Fruit fly (Drosophila melanogaster): Measurements from ENCODE around the gene snRNP-U1-70K.

snRNP-U1-70K gene

DNA sequence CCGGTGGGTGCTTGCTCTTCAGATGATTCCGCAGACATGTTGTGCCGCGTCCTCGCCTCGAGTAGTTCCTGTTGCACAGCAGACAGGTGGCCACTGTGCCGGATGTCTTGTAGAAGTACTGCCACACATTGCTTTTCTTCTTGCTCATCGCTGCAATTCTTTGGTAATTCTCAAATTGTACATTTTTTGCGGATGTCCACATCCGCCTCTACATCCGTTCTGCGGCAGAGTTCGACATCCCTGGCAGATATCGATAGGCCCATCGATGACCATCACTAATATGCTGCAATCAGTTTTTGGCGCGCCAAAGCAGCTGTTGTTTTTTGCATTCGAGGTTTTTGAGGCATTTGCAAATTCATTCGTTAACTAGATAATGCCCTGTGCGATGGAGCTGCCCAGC lies 14.8 kb downstream of the snRNP-U1-70K start, which contains the start of the genes CG13775 and CG3430 (continued):
- no peak for TF ChIP-seq HLH54F (GFP tag; optimal IDR thresholded peaks at IDR 0.05)
- TF ChIP-seq CG15696 (tag; optimal IDR thresholded peaks at IDR 0.05) = peak; percentile 0
- TF ChIP-seq CG13296 (GFP tag; optimal IDR thresholded peaks at IDR 0.05) = no peak
- no peak for TF ChIP-seq sqz (GFP tag; optimal IDR thresholded peaks at IDR 0.05)
- TF ChIP-seq CG10209 (GFP tag; optimal IDR thresholded peaks at IDR 0.05) = peak; percentile 22
- peak; percentile 27 for TF ChIP-seq Dad (GFP tag; optimal IDR thresholded peaks at IDR 0.05)
- peak; percentile 54; the same call in 2 of the 3 replicates for TF ChIP-seq CG14860 (GFP tag; IDR thresholded peaks at IDR 0.05; ENCODE audit: partially characterized antibody)
- 0 out of 2 replicates have a peak, but pooled peaks have one; percentile 14 for TF ChIP-seq gsb (GFP tag; IDR thresholded peaks at IDR 0.05)
- TF ChIP-seq CG12104 (GFP tag; optimal IDR thresholded peaks at IDR 0.05) = no peak
- peak; percentile 37 for TF ChIP-seq CG4424 (GFP tag; optimal IDR thresholded peaks at IDR 0.05)
- no peak for TF ChIP-seq ems (GFP tag; optimal IDR thresholded peaks at IDR 0.05)
- no peak for TF ChIP-seq emc (GFP tag; optimal IDR thresholded peaks at IDR 0.05)
- TF ChIP-seq CG2120 (GFP tag; optimal IDR thresholded peaks at IDR 0.05) = peak; percentile 59
- peak; percentile 7 for TF ChIP-seq vfl (GFP tag; optimal IDR thresholded peaks at IDR 0.05)
- no peak for TF ChIP-seq tap (tag; optimal IDR thresholded peaks at IDR 0.05)
- no peak for TF ChIP-seq dan (GFP tag; IDR thresholded peaks at IDR 0.05)
- TF ChIP-seq Stat92E (GFP tag; optimal IDR thresholded peaks at IDR 0.05) = no peak
- TF ChIP-seq CG2712 (tag; optimal IDR thresholded peaks at IDR 0.05) = no peak
- no peak for TF ChIP-seq CG8388 (GFP tag; optimal IDR thresholded peaks at IDR 0.05)
- TF ChIP-seq gcm (GFP tag; optimal IDR thresholded peaks at IDR 0.05) = no peak
- TF ChIP-seq CG12071 (GFP tag; optimal IDR thresholded peaks at IDR 0.05) = no peak
- TF ChIP-seq hkb (optimal IDR thresholded peaks at IDR 0.05) = no peak
- TF ChIP-seq hkb (GFP tag; IDR thresholded peaks at IDR 0.05) = 0 out of 2 replicates have a peak, but pooled peaks have one; percentile 21
- TF ChIP-seq lmd (GFP tag; IDR thresholded peaks at IDR 0.05) = no peak
- no peak for TF ChIP-seq CG11695 (GFP tag; IDR thresholded peaks at IDR 0.05)
- peak; percentile 96 for TF ChIP-seq MBD-R2 (GFP tag; IDR thresholded peaks at IDR 0.05)
- TF ChIP-seq br (optimal IDR thresholded peaks at IDR 0.05) = no peak
- peak; percentile 56 for TF ChIP-seq CHES-1-like (GFP tag; optimal IDR thresholded peaks at IDR 0.05)
- peak; percentile 13 for TF ChIP-seq CG9797 (GFP tag; optimal IDR thresholded peaks at IDR 0.05)
- TF ChIP-seq Ssrp (tag; optimal IDR thresholded peaks at IDR 0.05) = no peak
- peak in 1 of 2 experiments; percentile 65 for TF ChIP-seq Pdp1 (GFP tag; optimal IDR thresholded peaks at IDR 0.05)
- no peak for TF ChIP-seq CG3065 (GFP tag; optimal IDR thresholded peaks at IDR 0.05)
- TF ChIP-seq esg (GFP tag; conservative IDR thresholded peaks at IDR 0.05) = no peak
- no peak for TF ChIP-seq CG3163 (GFP tag; optimal IDR thresholded peaks at IDR 0.05)
- no peak for TF ChIP-seq CG1647 (GFP tag; optimal IDR thresholded peaks at IDR 0.05)
- TF ChIP-seq Atf6 (GFP tag; IDR thresholded peaks at IDR 0.05) = no peak
- no peak for TF ChIP-seq hth (optimal IDR thresholded peaks at IDR 0.05)
- 0 out of 2 replicates have a peak, but pooled peaks have one; percentile 32 for TF ChIP-seq cas (GFP tag; IDR thresholded peaks at IDR 0.05)
- peak; percentile 31 for TF ChIP-seq NC2α (GFP tag; optimal IDR thresholded peaks at IDR 0.05)
- no peak for TF ChIP-seq disco-r (GFP tag; optimal IDR thresholded peaks at IDR 0.05)
- no peak for TF ChIP-seq CG18262 (tag; optimal IDR thresholded peaks at IDR 0.05)
- TF ChIP-seq Sry-δ (GFP tag; optimal IDR thresholded peaks at IDR 0.05) = peak; percentile 93
- TF ChIP-seq CG13123 (GFP tag; optimal IDR thresholded peaks at IDR 0.05) = no peak
- TF ChIP-seq gt (GFP tag; IDR thresholded peaks at IDR 0.05) = no peak
- no peak for TF ChIP-seq CG15601 (tag; optimal IDR thresholded peaks at IDR 0.05)
- peak; percentile 85 for TF ChIP-seq E2f2 (GFP tag; IDR thresholded peaks at IDR 0.05)
- no peak for TF ChIP-seq CrebB (tag; optimal IDR thresholded peaks at IDR 0.05)
- no peak for TF ChIP-seq CG15011 (GFP tag; optimal IDR thresholded peaks at IDR 0.05)
- TF ChIP-seq kay (GFP tag; optimal IDR thresholded peaks at IDR 0.05) = no peak
- TF ChIP-seq CG4328 (GFP tag; optimal IDR thresholded peaks at IDR 0.05) = no peak
- TF ChIP-seq CG18011 (GFP tag; optimal IDR thresholded peaks at IDR 0.05) = no peak
- no peak for TF ChIP-seq chif (GFP tag; optimal IDR thresholded peaks at IDR 0.05)
- TF ChIP-seq CG14050 (GFP tag; IDR thresholded peaks at IDR 0.05) = no peak
